Fruit fly (Drosophila melanogaster): Measurements from ENCODE around the gene vex.

vex gene

DNA sequence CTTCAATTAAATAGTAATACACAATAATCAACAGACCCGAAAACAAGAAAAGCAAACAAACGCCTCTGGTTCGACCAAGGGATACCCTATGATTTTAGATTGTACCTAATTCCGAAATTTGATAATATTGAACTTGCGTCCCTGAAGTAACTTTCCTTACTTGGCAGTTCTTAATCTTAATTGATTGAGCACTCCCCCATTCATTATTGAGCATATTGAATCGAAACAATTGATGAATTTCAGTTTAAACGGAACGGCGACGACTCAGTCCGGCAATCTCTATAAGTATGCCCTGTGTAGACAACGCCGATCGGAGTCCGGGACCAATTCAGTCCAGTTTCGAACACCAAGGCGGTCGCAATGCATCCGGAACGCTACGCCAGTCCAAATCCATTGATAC lies 26.6 kb upstream of the vex start, which contains the start of gene CG15203:
Gene CG15203 (plus strand): TSS at position 301 of the 400 bp plus-strand sequence.
- TF ChIP-seq CG10348 (GFP tag; IDR thresholded peaks at IDR 0.05) (no peak), CG4496 (GFP tag; IDR thresholded peaks at IDR 0.05) (no peak), CG32121 (GFP tag; IDR thresholded peaks at IDR 0.05) (no peak), CG9948 (tag; optimal IDR thresholded peaks at IDR 0.05) (no peak), D1 (tag; optimal IDR thresholded peaks at IDR 0.05) (no peak), Snoo (tag; optimal IDR thresholded peaks at IDR 0.05) (no peak), Ets98B (GFP tag; IDR thresholded peaks at IDR 0.05) (no peak), CG12605 (GFP tag; IDR thresholded peaks at IDR 0.05) (no peak), CG34367 (tag; optimal IDR thresholded peaks at IDR 0.05) (no peak), Pif1A (GFP tag; optimal IDR thresholded peaks at IDR 0.05) (no peak)

DNA sequence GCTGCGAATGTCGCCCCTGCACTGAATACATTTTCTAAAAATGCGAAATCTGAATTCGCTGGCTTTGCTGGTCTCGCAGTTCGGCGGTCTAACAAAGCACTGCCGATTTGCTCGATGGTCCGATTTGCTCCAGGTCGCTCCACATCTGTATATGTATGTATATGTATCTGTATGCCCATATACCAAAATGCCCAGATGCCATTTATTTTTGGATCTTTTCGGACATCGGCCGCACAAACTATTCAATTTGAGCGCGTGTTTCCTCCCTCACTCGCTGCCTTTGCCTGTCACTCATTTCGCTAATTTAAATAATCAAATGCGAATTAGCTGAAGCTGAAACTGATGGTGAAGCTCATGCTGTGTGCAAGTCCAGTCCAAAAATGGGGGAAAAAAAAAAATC lies 23.4 kb upstream of the vex start, which contains the start of gene CG1537:
Gene CG1537 (minus strand): TSS at position 101 of the 400 bp plus-strand sequence.
- TF ChIP-seq CG9948 (tag; optimal IDR thresholded peaks at IDR 0.05) (no peak), CG17806 (tag; optimal IDR thresholded peaks at IDR 0.05) (no peak), Pif1B (GFP tag; optimal IDR thresholded peaks at IDR 0.05) (no peak), rn (GFP tag; IDR thresholded peaks at IDR 0.05) (no peak), Pif1A (GFP tag; optimal IDR thresholded peaks at IDR 0.05) (no peak)

DNA sequence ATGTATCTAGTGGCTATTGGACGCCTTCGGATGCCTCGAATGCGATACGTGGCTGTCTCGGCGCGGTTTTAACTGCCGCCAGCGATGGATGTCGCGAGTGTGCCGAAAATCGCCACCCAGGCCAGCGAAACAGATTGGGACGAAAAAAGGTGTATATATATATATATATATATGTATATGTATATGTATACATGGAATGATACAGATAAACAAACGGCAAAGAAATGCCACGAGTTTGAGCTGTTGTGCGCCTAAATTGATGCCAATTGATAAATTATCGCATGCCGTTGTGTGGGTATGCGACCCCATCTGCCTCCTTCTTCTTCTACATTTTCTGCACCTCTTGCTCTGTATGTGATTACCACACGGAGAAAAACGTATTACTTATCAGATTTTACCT lies 19.8 kb upstream of the vex start, which contains the start of gene CG1545:
Gene CG1545 (minus strand): TSS at position 101 of the 400 bp plus-strand sequence.
- no peak for TF ChIP-seq CG34367 (tag; optimal IDR thresholded peaks at IDR 0.05)
- no peak for TF ChIP-seq D1 (tag; optimal IDR thresholded peaks at IDR 0.05)
- no peak for TF ChIP-seq CG14655 (GFP tag; optimal IDR thresholded peaks at IDR 0.05)
- TF ChIP-seq fd96Ca (GFP tag; IDR thresholded peaks at IDR 0.05), result no peak
- no peak for TF ChIP-seq CG8301 (tag; optimal IDR thresholded peaks at IDR 0.05)
- TF ChIP-seq rn (GFP tag; IDR thresholded peaks at IDR 0.05), result no peak
- no peak for TF ChIP-seq CG8159 (tag; optimal IDR thresholded peaks at IDR 0.05)

DNA sequence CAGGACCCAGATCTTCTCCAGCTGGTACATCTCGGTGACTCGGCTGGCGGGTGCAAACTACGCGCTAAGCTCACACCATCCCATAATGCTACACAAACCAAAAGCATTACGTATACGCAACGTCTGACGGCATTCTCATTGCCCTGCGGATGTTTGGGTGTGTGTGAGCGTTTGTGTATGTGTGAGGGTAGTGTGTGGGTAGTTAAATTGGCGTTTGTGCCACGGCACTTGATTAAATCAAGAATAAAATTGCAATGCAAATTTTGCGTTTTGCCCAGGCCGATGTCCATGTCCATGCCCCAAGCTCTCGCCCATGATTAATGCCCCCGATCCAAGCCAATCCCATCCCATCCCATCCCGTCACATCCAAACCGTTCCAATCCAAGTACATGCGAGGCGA lies 13.8 kb upstream of the vex start, which contains the start of gene CG1552:
Gene CG1552 (minus strand): TSS at position 101 of the 400 bp plus-strand sequence.
- TF ChIP-seq CG34367 (tag; optimal IDR thresholded peaks at IDR 0.05) (no peak), CG8159 (tag; optimal IDR thresholded peaks at IDR 0.05) (no peak), D1 (tag; optimal IDR thresholded peaks at IDR 0.05) (no peak), CG17806 (tag; optimal IDR thresholded peaks at IDR 0.05) (no peak), CG13204 (GFP tag; optimal IDR thresholded peaks at IDR 0.05) (no peak), CG32121 (GFP tag; IDR thresholded peaks at IDR 0.05) (no peak), CG9948 (tag; optimal IDR thresholded peaks at IDR 0.05) (no peak), CG14655 (GFP tag; optimal IDR thresholded peaks at IDR 0.05) (no peak), CG10348 (GFP tag; IDR thresholded peaks at IDR 0.05) (no peak), rn (GFP tag; IDR thresholded peaks at IDR 0.05) (no peak), Snoo (tag; optimal IDR thresholded peaks at IDR 0.05) (no peak), Ets98B (GFP tag; IDR thresholded peaks at IDR 0.05) (no peak), gl (tag; optimal IDR thresholded peaks at IDR 0.05) (no peak), CG4496 (GFP tag; IDR thresholded peaks at IDR 0.05) (no peak)

DNA sequence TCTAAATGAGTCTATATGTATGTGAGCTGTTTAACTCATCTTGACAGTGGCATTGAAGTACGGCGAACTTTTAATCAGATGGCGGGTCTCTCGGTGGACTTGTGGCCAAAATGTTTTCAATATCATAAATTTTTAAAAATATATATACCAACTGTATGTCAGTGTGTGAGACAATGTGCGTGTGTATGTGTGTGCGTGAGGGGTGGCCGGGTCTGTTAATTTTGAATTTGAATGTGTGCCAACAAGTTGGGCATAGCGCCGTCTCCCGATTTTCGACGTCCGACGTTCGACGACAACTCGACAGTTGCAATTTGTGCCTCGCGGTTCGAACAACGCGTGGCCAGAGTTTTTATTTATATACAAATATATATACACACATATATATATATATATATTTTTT lies 4.8 kb upstream of the vex start, which contains the start of gene SmydA-4:
Gene SmydA-4 (plus strand): TSS at position 301 of the 400 bp plus-strand sequence.
- no peak for TF ChIP-seq gl (tag; optimal IDR thresholded peaks at IDR 0.05)
- TF ChIP-seq CG32121 (GFP tag; IDR thresholded peaks at IDR 0.05), result peak; percentile 15; the same call in 1 of the 2 replicates

DNA sequence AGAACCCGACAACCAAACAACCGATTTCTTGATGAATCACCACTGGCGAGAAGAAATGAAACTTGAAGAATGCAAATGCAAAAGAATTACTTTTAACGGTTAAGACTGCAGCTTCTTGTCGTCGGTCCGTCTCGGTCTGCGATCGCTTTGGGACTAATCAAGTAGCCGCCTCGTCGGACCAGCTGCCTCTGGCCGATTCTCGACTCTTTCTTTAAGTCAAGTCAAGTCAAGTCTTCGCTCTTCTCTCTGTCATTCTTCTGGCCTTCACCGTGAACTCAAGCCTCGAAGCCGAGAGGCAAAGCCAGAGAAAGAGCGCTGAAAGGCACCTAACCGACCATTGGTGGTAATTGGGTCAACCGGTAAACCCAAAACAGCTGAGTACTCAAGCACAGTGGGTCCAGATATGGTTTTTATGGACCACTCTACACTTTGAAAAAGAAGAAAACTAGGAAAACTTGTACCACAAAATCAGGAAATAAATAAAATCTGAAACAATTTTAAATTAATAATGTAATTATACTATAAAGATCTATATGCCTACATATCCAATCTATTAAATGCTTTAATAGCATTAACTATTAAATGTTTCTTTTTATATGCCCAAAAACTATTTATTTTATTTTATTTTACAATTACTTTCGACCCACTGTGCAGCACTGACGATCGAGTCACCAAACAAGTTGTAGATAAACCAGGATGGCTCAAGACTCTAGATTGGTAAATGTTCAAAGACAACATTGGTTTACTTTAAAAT lies 72.5 kb downstream of the vex start, which contains the start of gene C901:
Gene C901 (minus strand): TSS at position 157 of the 754 bp plus-strand sequence.
- TF ChIP-seq CG32121 (GFP tag; IDR thresholded peaks at IDR 0.05), result peak; percentile 71
- peak; percentile 66 for TF ChIP-seq Ets98B (GFP tag; IDR thresholded peaks at IDR 0.05)
- peak; percentile 50 for TF ChIP-seq CG8159 (tag; optimal IDR thresholded peaks at IDR 0.05)
- TF ChIP-seq D1 (tag; optimal IDR thresholded peaks at IDR 0.05), result no peak
- no peak for TF ChIP-seq CG34367 (tag; optimal IDR thresholded peaks at IDR 0.05)
- no peak for TF ChIP-seq CG17806 (tag; optimal IDR thresholded peaks at IDR 0.05)
- no peak; the same call in 1 of the 2 replicates for TF ChIP-seq CG10348 (GFP tag; IDR thresholded peaks at IDR 0.05)
- TF ChIP-seq Pif1A (GFP tag; optimal IDR thresholded peaks at IDR 0.05), result peak; percentile 39
- peak; percentile 66 for TF ChIP-seq CG12605 (GFP tag; IDR thresholded peaks at IDR 0.05)
- TF ChIP-seq CG9948 (tag; optimal IDR thresholded peaks at IDR 0.05), result peak; percentile 32
- peak; percentile 51 for TF ChIP-seq CG15710 (tag; optimal IDR thresholded peaks at IDR 0.05)
- peak; percentile 73; the same call in 2 of the 3 replicates for TF ChIP-seq CG4496 (GFP tag; IDR thresholded peaks at IDR 0.05)
- TF ChIP-seq CG14655 (GFP tag; optimal IDR thresholded peaks at IDR 0.05), result peak; percentile 89
- no peak for TF ChIP-seq CG13204 (GFP tag; optimal IDR thresholded peaks at IDR 0.05)
- peak; percentile 58 for TF ChIP-seq Pif1B (GFP tag; optimal IDR thresholded peaks at IDR 0.05)
- peak; percentile 89 for TF ChIP-seq CG8301 (tag; optimal IDR thresholded peaks at IDR 0.05)
- TF ChIP-seq rn (GFP tag; IDR thresholded peaks at IDR 0.05), result no peak
- TF ChIP-seq Snoo (tag; optimal IDR thresholded peaks at IDR 0.05), result no peak
- no peak for TF ChIP-seq EcR (GFP tag; optimal IDR thresholded peaks at IDR 0.05)
- TF ChIP-seq gl (tag; optimal IDR thresholded peaks at IDR 0.05), result no peak
- 0 out of 3 replicates have a peak, but pooled peaks have one; percentile 50 for TF ChIP-seq fd96Ca (GFP tag; IDR thresholded peaks at IDR 0.05)
